Fruit fly (Drosophila melanogaster): ENCODE data around the gene CG6761.

The CG6761 gene

DNA sequence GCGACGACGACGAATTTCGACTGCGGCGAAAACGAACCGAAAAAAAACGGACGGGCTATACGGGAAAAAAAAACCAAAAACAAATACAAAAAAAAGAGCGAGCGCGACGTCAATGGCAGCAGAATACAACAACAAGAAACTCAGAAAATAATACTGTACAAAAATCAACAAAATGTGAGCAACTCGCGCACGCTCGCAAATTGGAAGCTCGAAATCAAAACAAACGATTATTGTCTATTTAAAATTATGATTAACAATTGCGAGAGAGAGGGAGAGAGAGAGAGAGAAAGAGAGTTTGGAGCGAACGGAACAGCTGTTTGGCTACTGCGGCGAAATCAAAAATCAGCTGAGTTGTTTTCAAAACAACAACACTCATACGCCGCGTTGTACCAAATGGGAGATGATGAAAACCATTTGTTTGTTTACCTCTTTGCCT lies 27.8 kb downstream of the CG6761 start (continued):
- TF ChIP-seq caup (GFP tag; optimal IDR thresholded peaks at IDR 0.05; ENCODE audit: severe bottlenecking) (no peak), unc-4 (GFP tag; IDR thresholded peaks at IDR 0.05; ENCODE audit: partially characterized antibody) (0 out of 2 replicates have a peak, but pooled peaks have one; percentile 33), Six4 (GFP tag; optimal IDR thresholded peaks at IDR 0.05) (no peak), Adf1 (GFP tag; IDR thresholded peaks at IDR 0.05) (peak; percentile 70; the same call in 1 of the 2 replicates), Xbp1 (GFP tag; optimal IDR thresholded peaks at IDR 0.05) (no peak), hth (optimal IDR thresholded peaks at IDR 0.05) (no peak), ranshi (GFP tag; IDR thresholded peaks at IDR 0.05) (no peak), CG16779 (GFP tag; IDR thresholded peaks at IDR 0.05) (no peak), CG2678 (tag; optimal IDR thresholded peaks at IDR 0.05) (peak; percentile 12), CG1024 (GFP tag; IDR thresholded peaks at IDR 0.05) (no peak), CG14441 (GFP tag; IDR thresholded peaks at IDR 0.05) (no peak), gsb (GFP tag; IDR thresholded peaks at IDR 0.05) (no peak), Nf-YA (GFP tag; IDR thresholded peaks at IDR 0.05) (no peak), wor (GFP tag; IDR thresholded peaks at IDR 0.05) (no peak), CG16813 (GFP tag; IDR thresholded peaks at IDR 0.05; ENCODE audit: partially characterized antibody) (no peak), crc (GFP tag; optimal IDR thresholded peaks at IDR 0.05) (no peak), Fer3 (tag; optimal IDR thresholded peaks at IDR 0.05) (no peak), hb (GFP tag; IDR thresholded peaks at IDR 0.05; ENCODE audit: partially characterized antibody) (no peak), GATAe (GFP tag; conservative IDR thresholded peaks at IDR 0.05) (no peak), Nf-YC (tag; optimal IDR thresholded peaks at IDR 0.05) (no peak), CG5245 (GFP tag; optimal IDR thresholded peaks at IDR 0.05) (no peak), CG9609 (GFP tag; optimal IDR thresholded peaks at IDR 0.05) (no peak), NK7.1 (GFP tag; optimal IDR thresholded peaks at IDR 0.05) (no peak), run (tag; optimal IDR thresholded peaks at IDR 0.05) (no peak), peb (GFP tag; IDR thresholded peaks at IDR 0.05) (no peak), Dref (GFP tag; IDR thresholded peaks at IDR 0.05) (no peak), sr (GFP tag; IDR thresholded peaks at IDR 0.05) (no peak), Atf6 (GFP tag; IDR thresholded peaks at IDR 0.05) (0 out of 2 replicates have a peak, but pooled peaks have one; percentile 48), prd (optimal IDR thresholded peaks at IDR 0.05) (no peak), prd (GFP tag; IDR thresholded peaks at IDR 0.05) (no peak), fd3F (GFP tag; optimal IDR thresholded peaks at IDR 0.05) (no peak), CG12769 (tag; optimal IDR thresholded peaks at IDR 0.05) (no peak), MBD-R2 (GFP tag; IDR thresholded peaks at IDR 0.05) (no peak), ind (GFP tag; optimal IDR thresholded peaks at IDR 0.05) (no peak), CG11093 (GFP tag; IDR thresholded peaks at IDR 0.05) (no peak), Ravus (GFP tag; IDR thresholded peaks at IDR 0.05) (no peak), CG7357 (GFP tag; IDR thresholded peaks at IDR 0.05) (no peak), btn (GFP tag; optimal IDR thresholded peaks at IDR 0.05) (no peak), chn (GFP tag; optimal IDR thresholded peaks at IDR 0.05) (no peak), CG7786 (GFP tag; optimal IDR thresholded peaks at IDR 0.05) (no peak), CoRest (tag; optimal IDR thresholded peaks at IDR 0.05) (no peak), pum (GFP tag; optimal IDR thresholded peaks at IDR 0.05) (no peak), CG10654 (GFP tag; optimal IDR thresholded peaks at IDR 0.05) (no peak), CG33213 (GFP tag; optimal IDR thresholded peaks at IDR 0.05) (no peak), CG10209 (GFP tag; optimal IDR thresholded peaks at IDR 0.05) (no peak), aop (GFP tag; IDR thresholded peaks at IDR 0.05) (no peak), crp (GFP tag; optimal IDR thresholded peaks at IDR 0.05) (peak in 1 of 2 experiments; percentile 81), CG17568 (GFP tag; optimal IDR thresholded peaks at IDR 0.05) (no peak), Meics (GFP tag; optimal IDR thresholded peaks at IDR 0.05) (no peak), sc (optimal IDR thresholded peaks at IDR 0.05) (no peak), sc (GFP tag; optimal IDR thresholded peaks at IDR 0.05) (no peak), BEAF-32 (GFP tag; optimal IDR thresholded peaks at IDR 0.05) (no peak), NC2β (GFP tag; optimal IDR thresholded peaks at IDR 0.05) (no peak)
